Worm (Caenorhabditis elegans) whole organism, L4/young adult: ENCODE data around the gene ilkp-1.

Source experiments
- W03F9.2 ChIP-seq: fragments of 150-350 bp; optimal IDR thresholded peaks from 2 replicates; lab custom pipeline; 2014; ENCODE audit warnings: missing biosample characterization, missing genetic modification characterization
- dao-5 ChIP-seq: sonication (generic microtip); optimal IDR thresholded peaks from 2 replicates; lab custom pipeline; 2016; ENCODE audit warnings: missing genotype, missing genetic modification characterization, moderate library complexity, missing compliant biosample characterization
- him-1 ChIP-seq: sonication (generic microtip); optimal IDR thresholded peaks from 2 replicates; lab custom pipeline; 2016; ENCODE audit warnings: missing genotype, missing genetic modification reagents, missing genetic modification characterization, missing compliant biosample characterization

ce11 chrII:11103657-11104056, 53.6 kb downstream of the ilkp-1 start, which contains the start of gene C09H10.5:
- TF ChIP-seq W03F9.2 (tag; lab: Kevin White, UChicago), result no peak
- no peak for TF ChIP-seq him-1 (tag; lab: Kevin White, UChicago)
- no peak for TF ChIP-seq dao-5 (tag; lab: Kevin White, UChicago)
